Worm (Caenorhabditis elegans): ENCODE results near the gene bcl-7.
A peak's percentile ranks its signal among the peaks of the same experiment; 100 is the strongest.

bcl-7 gene

ce11 chrIII:5938790-5939452 is 13.0 kb downstream of the bcl-7 start:
- TF ChIP-seq egl-44 (GFP tag; IDR thresholded peaks at IDR 0.05) = no peak
- 0 out of 2 replicates have a peak, but pooled peaks have one; percentile 29 for TF ChIP-seq C17E4.6 (GFP tag; IDR thresholded peaks at IDR 0.05)
- no peak for TF ChIP-seq ccch-3 (GFP tag; optimal IDR thresholded peaks at IDR 0.05)
- TF ChIP-seq athp-1 (tag; optimal IDR thresholded peaks at IDR 0.05) = peak; percentile 10
- no peak for TF ChIP-seq sptf-2 (GFP tag; optimal IDR thresholded peaks at IDR 0.05)
- TF ChIP-seq Y56A3A.18 (GFP tag; IDR thresholded peaks at IDR 0.05) = no peak
- TF ChIP-seq nhr-80 (tag; optimal IDR thresholded peaks at IDR 0.05) = peak; percentile 46
- peak; percentile 96 for TF ChIP-seq madf-3 (GFP tag; IDR thresholded peaks at IDR 0.05)
- no peak for TF ChIP-seq snpc-1.1 (tag; optimal IDR thresholded peaks at IDR 0.05; ENCODE audit: insufficient read depth)
- peak; percentile 44 for TF ChIP-seq B0336.3 (GFP tag; IDR thresholded peaks at IDR 0.05)
- TF ChIP-seq xnd-1 (tag; optimal IDR thresholded peaks at IDR 0.05) = peak; percentile 86
- peak; percentile 43; the same call in 1 of the 2 replicates for TF ChIP-seq mcd-1 (GFP tag; IDR thresholded peaks at IDR 0.05)
- TF ChIP-seq lsl-1 (GFP tag; optimal IDR thresholded peaks at IDR 0.05) = peak; percentile 89
- peak; percentile 75 for TF ChIP-seq unc-130 (GFP tag; optimal IDR thresholded peaks at IDR 0.05)
- TF ChIP-seq atf-7 (tag; optimal IDR thresholded peaks at IDR 0.05) = no peak
- peak; percentile 13 for TF ChIP-seq T07F8.4 (tag; optimal IDR thresholded peaks at IDR 0.05)
- TF ChIP-seq ZK185.1 (tag; optimal IDR thresholded peaks at IDR 0.05; ENCODE audit: poor library complexity, severe bottlenecking) = no peak
- TF ChIP-seq madf-6 (GFP tag; IDR thresholded peaks at IDR 0.05) = peak; percentile 95; the same call in 1 of the 2 replicates
- 0 out of 2 replicates have a peak, but pooled peaks have one; percentile 5 for TF ChIP-seq lir-1 (GFP tag; conservative IDR thresholded peaks at IDR 0.05)
- TF ChIP-seq efl-1 (GFP tag; optimal IDR thresholded peaks at IDR 0.05) = peak; percentile 93
- peak; percentile 64; the same call in 1 of the 2 replicates for TF ChIP-seq cebp-1 (GFP tag; IDR thresholded peaks at IDR 0.05)
- no peak for TF ChIP-seq cebp-1 (tag; optimal IDR thresholded peaks at IDR 0.05)
- TF ChIP-seq B0261.1 (tag; optimal IDR thresholded peaks at IDR 0.05) = no peak
- peak; percentile 53 for TF ChIP-seq pbrm-1 (GFP tag; IDR thresholded peaks at IDR 0.05)
- no peak for TF ChIP-seq attf-5 (GFP tag; optimal IDR thresholded peaks at IDR 0.05)
- peak; percentile 75 for TF ChIP-seq dpl-1 (GFP tag; optimal IDR thresholded peaks at IDR 0.05)
- TF ChIP-seq hrde-1 (tag; optimal IDR thresholded peaks at IDR 0.05; ENCODE audit: borderline replicate concordance) = peak; percentile 54
- no peak for TF ChIP-seq C06A6.2 (GFP tag; conservative IDR thresholded peaks at IDR 0.05)
- peak; percentile 74 for TF ChIP-seq B0019.2 (GFP tag; conservative IDR thresholded peaks at IDR 0.05)
- peak; percentile 22 for TF ChIP-seq him-1 (tag; optimal IDR thresholded peaks at IDR 0.05)
- no peak for TF ChIP-seq madf-10 (tag; optimal IDR thresholded peaks at IDR 0.05)
- TF ChIP-seq snpc-1.3 (tag; optimal IDR thresholded peaks at IDR 0.05; ENCODE audit: insufficient read depth) = peak; percentile 26
- no peak for TF ChIP-seq aptf-2 (GFP tag; conservative IDR thresholded peaks at IDR 0.05)
- TF ChIP-seq lsy-27 (tag; optimal IDR thresholded peaks at IDR 0.05; ENCODE audit: borderline replicate concordance, insufficient read depth) = no peak
- TF ChIP-seq ztf-28 (GFP tag; IDR thresholded peaks at IDR 0.05) = no peak
- no peak for TF ChIP-seq lin-40 (tag; optimal IDR thresholded peaks at IDR 0.05)
- peak; percentile 98 for TF ChIP-seq hsf-1 (GFP tag; IDR thresholded peaks at IDR 0.05)
- TF ChIP-seq rcor-1 (GFP tag; IDR thresholded peaks at IDR 0.05) = peak; percentile 64
- peak; percentile 88 for TF ChIP-seq D2030.7 (GFP tag; IDR thresholded peaks at IDR 0.05)
- peak; percentile 87 for TF ChIP-seq unc-62 (GFP tag; optimal IDR thresholded peaks at IDR 0.05)
- TF ChIP-seq attf-6 (GFP tag; IDR thresholded peaks at IDR 0.05) = no peak
- TF ChIP-seq ceh-58 (GFP tag; IDR thresholded peaks at IDR 0.05) = no peak
- TF ChIP-seq rpc-1 (optimal IDR thresholded peaks at IDR 0.05) = no peak
- TF ChIP-seq rpc-1 (tag; optimal IDR thresholded peaks at IDR 0.05) = no peak
- no peak for TF ChIP-seq rec-8 (tag; optimal IDR thresholded peaks at IDR 0.05)
- TF ChIP-seq tbx-9 (tag; optimal IDR thresholded peaks at IDR 0.05; ENCODE audit: borderline replicate concordance) = no peak
- no peak for TF ChIP-seq K12H6.12 (tag; optimal IDR thresholded peaks at IDR 0.05)
